Fruit fly (Drosophila melanogaster) whole organism, embryonic: ENCODE measurements around the gene dpr20.

Experiments used
- Atf6 ChIP-seq: fragments of 200-800 bp; sonication (Bioruptor generic); IDR thresholded peaks from 2 replicates; pipeline ENCODE4 v1.3.6; 2022; ENCODE audit warnings: missing biosample characterization, missing genetic modification characterization
- Blimp-1 ChIP-seq: fragments of 200-800 bp; sonication (Bioruptor generic); optimal IDR thresholded peaks from 3 replicates; lab custom pipeline; 2018; ENCODE audit warnings: missing biosample characterization, missing genetic modification characterization, mild to moderate bottlenecking, moderate library complexity, missing genetic modification reagents
- CG17829 ChIP-seq: fragments of 200-800 bp; optimal IDR thresholded peaks from 2 replicates; lab custom pipeline; 2019; ENCODE audit warnings: missing biosample characterization, mild to moderate bottlenecking, missing genetic modification characterization, moderate library complexity
- CG18262 ChIP-seq: fragments of 200-800 bp; optimal IDR thresholded peaks from 3 replicates; lab custom pipeline; 2019; ENCODE audit warnings: missing biosample characterization, mild to moderate bottlenecking, missing genetic modification characterization, moderate library complexity
- CG18619 ChIP-seq: fragments of 200-800 bp; sonication (Bioruptor generic); optimal IDR thresholded peaks from 3 replicates; lab custom pipeline; 2017; ENCODE audit warnings: missing biosample characterization, mild to moderate bottlenecking, missing genetic modification characterization
- CG32767 ChIP-seq: fragments of 200-800 bp; sonication (Bioruptor generic); IDR thresholded peaks from 2 replicates; pipeline ENCODE4 v1.3.6; 2022; ENCODE audit warnings: missing biosample characterization, missing genetic modification characterization
- CG4328 ChIP-seq: fragments of 200-800 bp; sonication (Bioruptor generic); optimal IDR thresholded peaks from 3 replicates; lab custom pipeline; 2017; ENCODE audit warnings: missing biosample characterization, missing genetic modification reagents, missing genetic modification characterization
- CG4707 ChIP-seq: fragments of 200-800 bp; sonication (Bioruptor generic); optimal IDR thresholded peaks from 2 replicates; lab custom pipeline; 2018; ENCODE audit warnings: missing biosample characterization, mild to moderate bottlenecking, missing genetic modification characterization, moderate library complexity
- CG6813 ChIP-seq: fragments of 200-800 bp; sonication (Bioruptor generic); optimal IDR thresholded peaks from 2 replicates; lab custom pipeline; 2017; ENCODE audit warnings: missing biosample characterization, missing genetic modification characterization, mild to moderate bottlenecking, moderate library complexity, missing genetic modification reagents
- CG8944 ChIP-seq: fragments of 200-800 bp; sonication (Bioruptor generic); optimal IDR thresholded peaks from 3 replicates; lab custom pipeline; 2016; ENCODE audit warnings: missing biosample characterization, missing genetic modification characterization
- D ChIP-seq, 2 experiments: fragments of 200-800 bp in 1 of 2; fragments of >200 bp in 1 of 2; sonication (Bioruptor generic) in 1 of 2; optimal IDR thresholded peaks; 2 replicates in 1 of 2; 3 replicates in 1 of 2; lab custom pipeline; 2017; ENCODE audit warnings: mild to moderate bottlenecking in 1 of 2, missing biosample characterization in 1 of 2, missing genetic modification characterization in 1 of 2, missing genetic modification reagents in 1 of 2
- Deaf1 ChIP-seq: fragments of 200-800 bp; optimal IDR thresholded peaks from 3 replicates; lab custom pipeline; 2019; ENCODE audit warnings: missing biosample characterization, mild to moderate bottlenecking, missing genetic modification characterization, moderate library complexity
- Hr51 ChIP-seq, 2 experiments: fragments of 200-800 bp; sonication (Bioruptor generic); optimal IDR thresholded peaks; 2 replicates in 1 of 2; 3 replicates in 1 of 2; lab custom pipeline; 2016 to 2018; ENCODE audit warnings: missing biosample characterization in 2 of 2, missing genetic modification characterization in 2 of 2, mild to moderate bottlenecking in 1 of 2, moderate library complexity in 1 of 2
- Med ChIP-seq: fragments of 200-800 bp; sonication (Bioruptor generic); peaks from one replicate; lab custom pipeline; 2016; ENCODE audit warnings: missing biosample characterization, missing genetic modification characterization, mild to moderate bottlenecking, inconsistent platforms, moderate library complexity
- Meics ChIP-seq: fragments of 200-800 bp; sonication (Bioruptor generic); optimal IDR thresholded peaks from 2 replicates; lab custom pipeline; 2017; ENCODE audit warnings: missing biosample characterization, mild to moderate bottlenecking, missing genetic modification characterization
- Ssrp ChIP-seq: fragments of 200-800 bp; sonication (Bioruptor generic); optimal IDR thresholded peaks from 2 replicates; lab custom pipeline; 2018; ENCODE audit warnings: missing biosample characterization, mild to moderate bottlenecking, missing genetic modification characterization, moderate library complexity
- amos ChIP-seq: fragments of 200-800 bp; sonication (Bioruptor generic); IDR thresholded peaks from 2 replicates; pipeline ENCODE4 v1.3.6; 2022; ENCODE audit warnings: missing biosample characterization, missing genetic modification characterization; ENCODE audit not compliant: partially characterized antibody
- cato ChIP-seq: fragments of 200-800 bp; sonication (Bioruptor generic); optimal IDR thresholded peaks from 2 replicates; lab custom pipeline; 2016; ENCODE audit warnings: missing biosample characterization, missing genetic modification characterization, borderline replicate concordance
- fru ChIP-seq: fragments of >200 bp; optimal IDR thresholded peaks from 2 replicates; lab custom pipeline; 2017
- hkb ChIP-seq, 2 experiments: fragments of 200-800 bp in 1 of 2; fragments of >200 bp in 1 of 2; sonication (Bioruptor generic) in 1 of 2; IDR thresholded peaks in 1 of 2; optimal IDR thresholded peaks in 1 of 2; 2 replicates each; pipeline versions ENCODE4 v1.3.6 to Lab custom; 2017 to 2022; ENCODE audit warnings: missing biosample characterization in 1 of 2, missing genetic modification characterization in 1 of 2
- kay ChIP-seq: fragments of 200-800 bp; sonication (Bioruptor generic); optimal IDR thresholded peaks from 2 replicates; lab custom pipeline; 2016; ENCODE audit warnings: missing biosample characterization, missing genetic modification characterization
- lola ChIP-seq, 3 experiments: fragments of >200 bp in 2 of 3; fragments of 200-800 bp in 1 of 3; sonication (Bioruptor generic) in 1 of 3; optimal IDR thresholded peaks; 2 replicates each; lab custom pipeline; 2017 to 2019; ENCODE audit warnings: missing biosample characterization in 3 of 3, missing genetic modification characterization in 3 of 3, mild to moderate bottlenecking in 1 of 3, moderate library complexity in 1 of 3
- nerfin-1 ChIP-seq: fragments of 200-800 bp; sonication (Bioruptor generic); optimal IDR thresholded peaks from 3 replicates; lab custom pipeline; 2019; ENCODE audit warnings: missing biosample characterization, mild to moderate bottlenecking, missing genetic modification characterization, moderate library complexity
- nmo ChIP-seq: fragments of 200-800 bp; sonication (Bioruptor generic); optimal IDR thresholded peaks from 2 replicates; lab custom pipeline; 2018; ENCODE audit warnings: missing biosample characterization, mild to moderate bottlenecking, missing genetic modification characterization, moderate library complexity
- odd ChIP-seq: fragments of 200-800 bp; sonication (Bioruptor generic); optimal IDR thresholded peaks from 2 replicates; lab custom pipeline; 2017; ENCODE audit warnings: missing biosample characterization, mild to moderate bottlenecking, missing genetic modification characterization
- sens ChIP-seq: fragments of 200-800 bp; sonication (Bioruptor generic); peaks from one replicate; lab custom pipeline; 2016; ENCODE audit warnings: missing biosample characterization, missing genetic modification characterization
- trh ChIP-seq: fragments of 200-800 bp; sonication (Bioruptor generic); optimal IDR thresholded peaks from 2 replicates; lab custom pipeline; 2016; ENCODE audit warnings: missing biosample characterization, missing genetic modification characterization
- zfh2 ChIP-seq: fragments of 200-800 bp; sonication (Bioruptor generic); optimal IDR thresholded peaks from 2 replicates; lab custom pipeline; 2016; ENCODE audit warnings: missing biosample characterization, missing genetic modification characterization

The dpr20 gene

dm6 chr3L:804557-805260, 52.3 kb downstream of the dpr20 start (continued):
- TF ChIP-seq nerfin-1 (tag; lab: Kevin White, UChicago) (peak; percentile 32), Ssrp (peak; percentile 23), CG32767 (GFP tag; lab: Robert Waterston, UW) (no peak), CG4707 (GFP tag; lab: Kevin White, UChicago) (peak; percentile 80), trh (no peak), zfh2 (no peak), Hr51 (GFP tag; optimal IDR thresholded peaks at IDR 0.05; lab: Kevin White, UChicago) (peak in 1 of 2 experiments; percentile 34), CG17829 (tag; lab: Kevin White, UChicago) (peak; percentile 42), nmo (GFP tag; lab: Kevin White, UChicago) (peak; percentile 37), lola (GFP tag; optimal IDR thresholded peaks at IDR 0.05; lab: Kevin White, UChicago) (peak in 1 of 3 experiments; percentile 53), CG18262 (tag; lab: Kevin White, UChicago) (peak; percentile 70), cato (GFP tag; lab: Kevin White, UChicago) (no peak), Meics (GFP tag; lab: Kevin White, UChicago) (no peak), Blimp-1 (GFP tag; lab: Kevin White, UChicago) (peak; percentile 48), odd (peak; percentile 14), hkb (optimal IDR thresholded peaks at IDR 0.05; lab: Kevin White, UChicago) (no peak), hkb (GFP tag; IDR thresholded peaks at IDR 0.05; lab: Robert Waterston, UW) (peak; percentile 32; the same call in 1 of the 2 replicates), CG6813 (GFP tag; lab: Kevin White, UChicago) (no peak), fru (lab: Kevin White, UChicago) (no peak), Med (peak; percentile 28), CG8944 (GFP tag; lab: Kevin White, UChicago) (no peak), CG4328 (GFP tag; lab: Kevin White, UChicago) (no peak), Atf6 (GFP tag; lab: Robert Waterston, UW) (no peak), Deaf1 (tag; lab: Kevin White, UChicago) (peak; percentile 0), kay (GFP tag; lab: Kevin White, UChicago) (no peak), CG18619 (GFP tag; lab: Kevin White, UChicago) (no peak), D (optimal IDR thresholded peaks at IDR 0.05; lab: Kevin White, UChicago) (no peak), D (GFP tag; optimal IDR thresholded peaks at IDR 0.05; lab: Kevin White, UChicago) (peak; percentile 24)

- TF ChIP-seq amos (GFP tag; lab: Robert Waterston, UW) (no peak), sens (peak; percentile 22)
Measured at dm6 chr3L:803951-804350, 53.1 kb downstream of the dpr20 start, which contains the start of gene CG13898. Gene CG13898, minus strand, starts transcription at chr3L:804051.
